Worm (Caenorhabditis elegans): ENCODE measurements around the gene F10D7.5.

F10D7.5 gene

ce11 chrX:17398293-17398692 is 6.9 kb upstream of the F10D7.5 start, which contains the start of gene F11C7.7:
F11C7.7 (plus strand) TSS chrX:17398593.
- TF ChIP-seq ztf-23 (GFP tag; IDR thresholded peaks at IDR 0.05) (no peak), T22C8.4 (GFP tag; IDR thresholded peaks at IDR 0.05) (no peak), ztf-29 (GFP tag; IDR thresholded peaks at IDR 0.05) (no peak), tab-1 (GFP tag; IDR thresholded peaks at IDR 0.05) (no peak), klf-2 (GFP tag; conservative IDR thresholded peaks at IDR 0.05) (no peak), ref-1 (GFP tag; conservative IDR thresholded peaks at IDR 0.05) (no peak)

- TF ChIP-seq ref-1 (GFP tag; conservative IDR thresholded peaks at IDR 0.05) (no peak), flt-1 (GFP tag; IDR thresholded peaks at IDR 0.05) (no peak), ztf-29 (GFP tag; IDR thresholded peaks at IDR 0.05) (no peak), T22C8.4 (GFP tag; IDR thresholded peaks at IDR 0.05) (no peak), tab-1 (GFP tag; IDR thresholded peaks at IDR 0.05) (no peak), klf-2 (GFP tag; conservative IDR thresholded peaks at IDR 0.05) (no peak), med-1 (GFP tag; optimal IDR thresholded peaks at IDR 0.05; ENCODE audit: insufficient read depth) (no peak), ztf-23 (GFP tag; IDR thresholded peaks at IDR 0.05) (no peak), cog-1 (tag; optimal IDR thresholded peaks at IDR 0.05) (no peak)
Observed at ce11 chrX:17396456-17396855, 5.0 kb upstream of the F10D7.5 start, which contains the start of the genes vap-1 and F11C7.2. vap-1 (minus strand) TSS chrX:17396556. F11C7.2 (plus strand) TSS chrX:17396814.

ce11 chrX:17392182-17392581 is 767 bp upstream of the F10D7.5 start:
- TF ChIP-seq ztf-23 (GFP tag; IDR thresholded peaks at IDR 0.05): no peak
- peak; percentile 39 for TF ChIP-seq cog-1 (tag; optimal IDR thresholded peaks at IDR 0.05)

ce11 chrX:17390531-17390930 is 884 bp downstream of the F10D7.5 start:
- TF ChIP-seq ztf-29 (GFP tag; IDR thresholded peaks at IDR 0.05) (no peak), T22C8.4 (GFP tag; IDR thresholded peaks at IDR 0.05) (no peak), cog-1 (tag; optimal IDR thresholded peaks at IDR 0.05) (no peak), med-1 (GFP tag; optimal IDR thresholded peaks at IDR 0.05; ENCODE audit: insufficient read depth) (no peak), klf-2 (GFP tag; conservative IDR thresholded peaks at IDR 0.05) (no peak), ztf-23 (GFP tag; IDR thresholded peaks at IDR 0.05) (no peak), flt-1 (GFP tag; IDR thresholded peaks at IDR 0.05) (no peak), tab-1 (GFP tag; IDR thresholded peaks at IDR 0.05) (no peak), ref-1 (GFP tag; conservative IDR thresholded peaks at IDR 0.05) (no peak)

ce11 chrX:17386130-17386529 is 5.3 kb downstream of the F10D7.5 start:
- no peak for TF ChIP-seq ztf-29 (GFP tag; IDR thresholded peaks at IDR 0.05)
- TF ChIP-seq klf-2 (GFP tag; conservative IDR thresholded peaks at IDR 0.05): no peak
- no peak for TF ChIP-seq ztf-23 (GFP tag; IDR thresholded peaks at IDR 0.05)
- TF ChIP-seq T22C8.4 (GFP tag; IDR thresholded peaks at IDR 0.05): no peak
- no peak for TF ChIP-seq ref-1 (GFP tag; conservative IDR thresholded peaks at IDR 0.05)
- no peak for TF ChIP-seq cog-1 (tag; optimal IDR thresholded peaks at IDR 0.05)
- TF ChIP-seq flt-1 (GFP tag; IDR thresholded peaks at IDR 0.05): no peak
- TF ChIP-seq tab-1 (GFP tag; IDR thresholded peaks at IDR 0.05): no peak
- no peak for TF ChIP-seq med-1 (GFP tag; optimal IDR thresholded peaks at IDR 0.05; ENCODE audit: insufficient read depth)

ce11 chrX:17385102-17385501 is 6.3 kb downstream of the F10D7.5 start:
- TF ChIP-seq T22C8.4 (GFP tag; IDR thresholded peaks at IDR 0.05) (no peak), klf-2 (GFP tag; conservative IDR thresholded peaks at IDR 0.05) (no peak), cog-1 (tag; optimal IDR thresholded peaks at IDR 0.05) (no peak), flt-1 (GFP tag; IDR thresholded peaks at IDR 0.05) (no peak), med-1 (GFP tag; optimal IDR thresholded peaks at IDR 0.05; ENCODE audit: insufficient read depth) (no peak), ztf-23 (GFP tag; IDR thresholded peaks at IDR 0.05) (no peak), ztf-29 (GFP tag; IDR thresholded peaks at IDR 0.05) (no peak), tab-1 (GFP tag; IDR thresholded peaks at IDR 0.05) (no peak), ref-1 (GFP tag; conservative IDR thresholded peaks at IDR 0.05) (no peak)

ce11 chrX:17384343-17384742 is 7.1 kb downstream of the F10D7.5 start:
- no peak for TF ChIP-seq med-1 (GFP tag; optimal IDR thresholded peaks at IDR 0.05; ENCODE audit: insufficient read depth)
- TF ChIP-seq ref-1 (GFP tag; conservative IDR thresholded peaks at IDR 0.05): no peak
- TF ChIP-seq T22C8.4 (GFP tag; IDR thresholded peaks at IDR 0.05): no peak
- no peak for TF ChIP-seq klf-2 (GFP tag; conservative IDR thresholded peaks at IDR 0.05)
- no peak for TF ChIP-seq ztf-29 (GFP tag; IDR thresholded peaks at IDR 0.05)
- TF ChIP-seq flt-1 (GFP tag; IDR thresholded peaks at IDR 0.05): no peak
- TF ChIP-seq tab-1 (GFP tag; IDR thresholded peaks at IDR 0.05): no peak
- TF ChIP-seq cog-1 (tag; optimal IDR thresholded peaks at IDR 0.05): no peak
- no peak for TF ChIP-seq ztf-23 (GFP tag; IDR thresholded peaks at IDR 0.05)

- no peak for TF ChIP-seq tab-1 (GFP tag; IDR thresholded peaks at IDR 0.05)
- TF ChIP-seq ref-1 (GFP tag; conservative IDR thresholded peaks at IDR 0.05): no peak
- no peak for TF ChIP-seq cog-1 (tag; optimal IDR thresholded peaks at IDR 0.05)
- TF ChIP-seq flt-1 (GFP tag; IDR thresholded peaks at IDR 0.05): no peak
- no peak for TF ChIP-seq med-1 (GFP tag; optimal IDR thresholded peaks at IDR 0.05; ENCODE audit: insufficient read depth)
- no peak for TF ChIP-seq ztf-23 (GFP tag; IDR thresholded peaks at IDR 0.05)
- no peak for TF ChIP-seq klf-2 (GFP tag; conservative IDR thresholded peaks at IDR 0.05)
- no peak for TF ChIP-seq ztf-29 (GFP tag; IDR thresholded peaks at IDR 0.05)
Observed at ce11 chrX:17381975-17382374, 9.4 kb downstream of the F10D7.5 start, which contains the start of gene F10D7.4. F10D7.4 (minus strand) TSS chrX:17382075.

- no peak for TF ChIP-seq ztf-23 (GFP tag; IDR thresholded peaks at IDR 0.05)
- TF ChIP-seq med-1 (GFP tag; optimal IDR thresholded peaks at IDR 0.05; ENCODE audit: insufficient read depth): no peak
- TF ChIP-seq tab-1 (GFP tag; IDR thresholded peaks at IDR 0.05): no peak
- no peak for TF ChIP-seq T22C8.4 (GFP tag; IDR thresholded peaks at IDR 0.05)
- TF ChIP-seq ref-1 (GFP tag; conservative IDR thresholded peaks at IDR 0.05): no peak
- TF ChIP-seq klf-2 (GFP tag; conservative IDR thresholded peaks at IDR 0.05): no peak
- TF ChIP-seq ztf-29 (GFP tag; IDR thresholded peaks at IDR 0.05): no peak
- no peak for TF ChIP-seq flt-1 (GFP tag; IDR thresholded peaks at IDR 0.05)
- TF ChIP-seq cog-1 (tag; optimal IDR thresholded peaks at IDR 0.05): no peak
Observed at ce11 chrX:17379675-17380074, 11.7 kb downstream of the F10D7.5 start, which contains the start of gene F10D7.10. F10D7.10 (minus strand) TSS chrX:17379775.

- TF ChIP-seq tab-1 (GFP tag; IDR thresholded peaks at IDR 0.05) (no peak), flt-1 (GFP tag; IDR thresholded peaks at IDR 0.05) (no peak), cog-1 (tag; optimal IDR thresholded peaks at IDR 0.05) (no peak), ref-1 (GFP tag; conservative IDR thresholded peaks at IDR 0.05) (no peak), ztf-23 (GFP tag; IDR thresholded peaks at IDR 0.05) (no peak), med-1 (GFP tag; optimal IDR thresholded peaks at IDR 0.05; ENCODE audit: insufficient read depth) (no peak), ztf-29 (GFP tag; IDR thresholded peaks at IDR 0.05) (no peak), T22C8.4 (GFP tag; IDR thresholded peaks at IDR 0.05) (no peak), klf-2 (GFP tag; conservative IDR thresholded peaks at IDR 0.05) (no peak)
Observed at ce11 chrX:17378996-17379395, 12.4 kb downstream of the F10D7.5 start.

Measured in whole organism, midembryonic.